Fruit fly (Drosophila melanogaster): ENCODE data around the gene Rpp14b.

- TF ChIP-seq CTCF (optimal IDR thresholded peaks at IDR 0.05) = no peak
- TF ChIP-seq CG8478 (optimal IDR thresholded peaks at IDR 0.05) = no peak
Measured at dm6 chr3R:30039494-30039893, 16.3 kb upstream of the Rpp14b start, which contains the start of the genes janA, Sry-alpha and Sry-beta.

Data from S2 (cell line).